Worm (Caenorhabditis elegans) whole organism, L1 larva: ENCODE measurements around the gene clec-34.

Experiments
- C04F5.9 ChIP-seq: sonication (generic microtip); optimal IDR thresholded peaks from 2 replicates; lab custom pipeline; 2016; ENCODE audit warnings: missing genetic modification characterization, missing compliant biosample characterization
- C34B4.2 ChIP-seq: sonication (generic microtip); optimal IDR thresholded peaks from 2 replicates; lab custom pipeline; 2017; ENCODE audit warnings: mild to moderate bottlenecking, missing genetic modification characterization, missing compliant biosample characterization
- aly-2 ChIP-seq: fragments of 150-350 bp; optimal IDR thresholded peaks from 2 replicates; lab custom pipeline; 2014; ENCODE audit warnings: missing biosample characterization, missing genetic modification characterization
- ama-1 ChIP-seq: fragments of 150-350 bp; optimal IDR thresholded peaks from 2 replicates; lab custom pipeline; 2014
- blmp-1 ChIP-seq: fragments of 150-350 bp; optimal IDR thresholded peaks from 2 replicates; lab custom pipeline; 2014; ENCODE audit warnings: missing biosample characterization, missing genetic modification characterization
- ceh-8 ChIP-seq: fragments of 200-800 bp; sonication (Bioruptor generic); optimal IDR thresholded peaks from 2 replicates; lab custom pipeline; 2018; ENCODE audit warnings: mild to moderate bottlenecking, missing genetic modification characterization, moderate library complexity, missing compliant biosample characterization
- ceh-90 ChIP-seq: sonication (generic microtip); optimal IDR thresholded peaks from 2 replicates; lab custom pipeline; 2016; ENCODE audit warnings: missing genetic modification characterization, missing compliant biosample characterization
- dpl-1 ChIP-seq, 3 experiments: fragments of 150-350 bp in 2 of 3; sonication (generic microtip) in 1 of 3; optimal IDR thresholded peaks; 2 replicates each; lab custom pipeline; 2014 to 2017; ENCODE audit warnings: missing biosample characterization in 3 of 3, missing genetic modification characterization in 3 of 3, missing genetic modification reagents in 3 of 3
- efl-1 ChIP-seq, 4 experiments: fragments of 150-350 bp; optimal IDR thresholded peaks in 3 of 4; peaks in 1 of 4; 1 replicate in 1 of 4; 2 replicates in 3 of 4; lab custom pipeline; 2014; ENCODE audit warnings: missing biosample characterization in 2 of 4, missing genetic modification characterization in 2 of 4, missing genetic modification reagents in 2 of 4
- efl-3 ChIP-seq: fragments of 200-800 bp; sonication (Bioruptor generic); optimal IDR thresholded peaks from 2 replicates; lab custom pipeline; 2018; ENCODE audit warnings: mild to moderate bottlenecking, missing genetic modification characterization, missing compliant biosample characterization
- elt-2 ChIP-seq: sonication (generic microtip); optimal IDR thresholded peaks from 2 replicates; lab custom pipeline; 2016; ENCODE audit warnings: missing genetic modification characterization, mild to moderate bottlenecking, inconsistent platforms, missing compliant biosample characterization, missing genetic modification reagents
- fkh-4 ChIP-seq: sonication (generic microtip); optimal IDR thresholded peaks from 2 replicates; lab custom pipeline; 2016; ENCODE audit warnings: missing compliant biosample characterization, missing genetic modification characterization, borderline replicate concordance
- fos-1 ChIP-seq: fragments of 150-350 bp; optimal IDR thresholded peaks from 2 replicates; lab custom pipeline; 2014; ENCODE audit warnings: missing biosample characterization, missing genetic modification characterization
- hlh-17 ChIP-seq: fragments of 200-800 bp; sonication (Bioruptor generic); optimal IDR thresholded peaks from 2 replicates; lab custom pipeline; 2018; ENCODE audit warnings: missing genetic modification characterization, mild to moderate bottlenecking, missing compliant biosample characterization, moderate library complexity, borderline replicate concordance
- hpl-2 ChIP-seq: fragments of 150-350 bp; optimal IDR thresholded peaks from 2 replicates; lab custom pipeline; 2014; ENCODE audit warnings: missing biosample characterization, missing genetic modification reagents, missing genetic modification characterization
- irx-1 ChIP-seq: sonication (generic microtip); optimal IDR thresholded peaks from 2 replicates; lab custom pipeline; 2016; ENCODE audit warnings: missing genetic modification characterization, missing compliant biosample characterization
- isw-1 ChIP-seq: fragments of 200-800 bp; sonication (Bioruptor generic); IDR thresholded peaks from 2 replicates; pipeline ENCODE4 v1.3.6; 2022; ENCODE audit warnings: missing genetic modification characterization, missing compliant biosample characterization
- lin-13 ChIP-seq: fragments of 150-350 bp; optimal IDR thresholded peaks from 2 replicates; lab custom pipeline; 2014; ENCODE audit warnings: missing biosample characterization, missing genetic modification reagents, missing genetic modification characterization
- lin-14 ChIP-seq: fragments of 200-800 bp; sonication (Bioruptor generic); optimal IDR thresholded peaks from 2 replicates; lab custom pipeline; 2018; ENCODE audit warnings: mild to moderate bottlenecking, missing genetic modification characterization, moderate library complexity, missing compliant biosample characterization
- mef-2 ChIP-seq: fragments of 150-350 bp; optimal IDR thresholded peaks from 2 replicates; lab custom pipeline; 2014; ENCODE audit warnings: missing biosample characterization, missing genetic modification characterization
- mep-1 ChIP-seq: fragments of 150-350 bp; optimal IDR thresholded peaks from 2 replicates; lab custom pipeline; 2014; ENCODE audit warnings: missing biosample characterization, missing genetic modification characterization
- nhr-11 ChIP-seq: fragments of 150-350 bp; optimal IDR thresholded peaks from 2 replicates; lab custom pipeline; 2014; ENCODE audit warnings: missing biosample characterization, missing genetic modification characterization
- nhr-12 ChIP-seq: sonication (generic microtip); optimal IDR thresholded peaks from 2 replicates; lab custom pipeline; 2017; ENCODE audit warnings: missing biosample characterization, missing genetic modification characterization
- nhr-19 ChIP-seq: fragments of 200-800 bp; sonication (Bioruptor generic); conservative IDR thresholded peaks from 2 replicates; pipeline ENCODE4 v1.3.6; 2022; ENCODE audit warnings: missing genetic modification characterization, missing compliant biosample characterization
- nhr-28 ChIP-seq: fragments of 150-350 bp; optimal IDR thresholded peaks from 2 replicates; lab custom pipeline; 2014; ENCODE audit warnings: missing biosample characterization, missing genetic modification characterization
- nhr-76 ChIP-seq: sonication (generic microtip); optimal IDR thresholded peaks from 2 replicates; lab custom pipeline; 2017; ENCODE audit warnings: missing biosample characterization, missing genetic modification characterization
- nhr-77 ChIP-seq: fragments of 150-350 bp; optimal IDR thresholded peaks from 2 replicates; lab custom pipeline; 2014; ENCODE audit warnings: missing biosample characterization, missing genetic modification characterization
- nhr-85 ChIP-seq: sonication (generic microtip); peaks from one replicate; lab custom pipeline; 2016; ENCODE audit warnings: missing genetic modification characterization, inconsistent platforms, missing compliant biosample characterization
- nhr-90 ChIP-seq: sonication (generic microtip); optimal IDR thresholded peaks from 2 replicates; lab custom pipeline; 2016; ENCODE audit warnings: mild to moderate bottlenecking, missing genetic modification characterization, missing compliant biosample characterization; ENCODE audit not compliant: poor library complexity
- pax-3 ChIP-seq: fragments of 200-800 bp; sonication (Bioruptor generic); optimal IDR thresholded peaks from 2 replicates; lab custom pipeline; 2018; ENCODE audit warnings: mild to moderate bottlenecking, missing genetic modification characterization, moderate library complexity, missing compliant biosample characterization
- rnt-1 ChIP-seq: sonication (generic microtip); optimal IDR thresholded peaks from 2 replicates; lab custom pipeline; 2016; ENCODE audit warnings: mild to moderate bottlenecking, missing genetic modification characterization, moderate library complexity, missing compliant biosample characterization
- snpc-4 ChIP-seq: fragments of 150-350 bp; optimal IDR thresholded peaks from 2 replicates; lab custom pipeline; 2014; ENCODE audit warnings: missing biosample characterization, missing genetic modification characterization
- snu-23 ChIP-seq: sonication (generic microtip); optimal IDR thresholded peaks from 2 replicates; lab custom pipeline; 2016; ENCODE audit warnings: missing genetic modification characterization, missing compliant biosample characterization
- sox-4 ChIP-seq: sonication (generic microtip); optimal IDR thresholded peaks from 2 replicates; lab custom pipeline; 2016; ENCODE audit warnings: missing genetic modification characterization, missing compliant biosample characterization
- sptf-1 ChIP-seq: fragments of 150-350 bp; optimal IDR thresholded peaks from 2 replicates; lab custom pipeline; 2014; ENCODE audit warnings: missing biosample characterization, missing genetic modification characterization
- swsn-7 ChIP-seq: sonication (generic microtip); optimal IDR thresholded peaks from 2 replicates; lab custom pipeline; 2016; ENCODE audit warnings: missing genetic modification characterization, missing compliant biosample characterization
- unc-30 ChIP-seq: sonication (generic microtip); optimal IDR thresholded peaks from 2 replicates; lab custom pipeline; 2017; ENCODE audit warnings: missing biosample characterization, missing genetic modification characterization
- zag-1 ChIP-seq: fragments of 150-350 bp; optimal IDR thresholded peaks from 2 replicates; lab custom pipeline; 2014; ENCODE audit warnings: missing biosample characterization, missing genetic modification characterization
- ztf-4 ChIP-seq: fragments of 150-350 bp; optimal IDR thresholded peaks from 2 replicates; lab custom pipeline; 2014; ENCODE audit warnings: missing biosample characterization, missing genetic modification characterization

The clec-34 gene

ce11 chrV:16735518-16735917, at the start of gene clec-34, which contains the start of gene clec-38:
Gene clec-34, plus strand, starts transcription at chrV:16735765.
Gene clec-38, minus strand, starts transcription at chrV:16735618.
- TF ChIP-seq C34B4.2 (tag; lab: Kevin White, UChicago) = no peak
- no peak for TF ChIP-seq aly-2 (tag; lab: Kevin White, UChicago)
- no peak for TF ChIP-seq nhr-28 (tag; lab: Kevin White, UChicago)
- no peak for TF ChIP-seq nhr-76
- TF ChIP-seq pax-3 (tag; lab: Kevin White, UChicago) = no peak
- TF ChIP-seq nhr-85 (tag; lab: Kevin White, UChicago) = no peak
- TF ChIP-seq nhr-19 (GFP tag; lab: Robert Waterston, UW) = no peak
- TF ChIP-seq hlh-17 (GFP tag; lab: Kevin White, UChicago) = no peak
- TF ChIP-seq dpl-1 (GFP tag; optimal IDR thresholded peaks at IDR 0.05; lab: Kevin White, UChicago) = no peak
- TF ChIP-seq elt-2 (tag; lab: Kevin White, UChicago) = no peak
- TF ChIP-seq unc-30 (tag; lab: Kevin White, UChicago) = no peak
- TF ChIP-seq efl-3 (GFP tag; lab: Kevin White, UChicago) = no peak
- no peak for TF ChIP-seq zag-1 (tag; lab: Kevin White, UChicago)
- TF ChIP-seq snpc-4 (tag; lab: Kevin White, UChicago) = no peak
- TF ChIP-seq isw-1 = no peak
- TF ChIP-seq efl-1 (optimal IDR thresholded peaks at IDR 0.05; lab: Kevin White, UChicago) = no peak
- TF ChIP-seq efl-1 (GFP tag; optimal IDR thresholded peaks at IDR 0.05 in 1 of 2; lab: Kevin White, UChicago) = no peak
- TF ChIP-seq snu-23 (GFP tag; lab: Kevin White, UChicago) = no peak

- no peak for TF ChIP-seq lin-14
- TF ChIP-seq elt-2 (tag; lab: Kevin White, UChicago) = no peak
- no peak for TF ChIP-seq fos-1 (tag; lab: Kevin White, UChicago)
- no peak for TF ChIP-seq efl-3 (GFP tag; lab: Kevin White, UChicago)
- no peak for TF ChIP-seq swsn-7 (tag; lab: Kevin White, UChicago)
- no peak for TF ChIP-seq nhr-77 (tag; lab: Kevin White, UChicago)
- TF ChIP-seq aly-2 (tag; lab: Kevin White, UChicago) = no peak
- TF ChIP-seq mep-1 (tag; lab: Kevin White, UChicago) = no peak
- no peak for TF ChIP-seq blmp-1
- TF ChIP-seq ceh-8 (GFP tag; lab: Kevin White, UChicago) = no peak
- TF ChIP-seq, all 84 proteins: peak for 0
These were observed 48.3 kb upstream of the clec-34 start, which contains the start of gene srz-102 for ce11 chrV:16687227-16687626. Gene srz-102, plus strand, starts transcription at chrV:16687527.

- TF ChIP-seq lin-13 (no peak), snpc-4 (tag; lab: Kevin White, UChicago) (no peak), hpl-2 (GFP tag; lab: Kevin White, UChicago) (no peak), nhr-11 (no peak), ceh-8 (GFP tag; lab: Kevin White, UChicago) (peak; percentile 56)
These were observed 42.6 kb upstream of the clec-34 start for ce11 chrV:16692988-16693387.

DNA sequence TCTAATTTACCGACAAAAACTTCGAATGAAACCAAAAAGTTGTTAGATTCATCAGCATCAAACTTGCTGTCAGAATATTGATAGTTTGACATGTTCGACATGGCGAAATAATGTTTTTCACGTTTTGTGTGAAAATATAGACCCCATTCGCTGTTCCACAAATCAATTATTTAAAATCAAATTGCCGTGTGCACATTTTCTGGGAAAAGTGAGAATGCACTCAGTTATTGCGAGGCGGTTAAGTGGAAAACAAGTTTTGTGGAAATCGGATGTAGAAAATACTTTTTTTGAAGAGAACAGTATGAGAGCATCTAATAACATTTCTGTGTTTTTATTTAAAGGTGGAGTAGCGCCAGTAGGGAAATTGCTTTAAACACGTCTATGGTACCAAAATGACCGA, 41.8 kb upstream of the clec-34 start, which contains the start of gene srw-42:
Gene srw-42 (minus strand): TSS at position 101 of the 400 bp plus-strand sequence.
- no peak for TF ChIP-seq sptf-1
- no peak for TF ChIP-seq isw-1
- no peak for TF ChIP-seq nhr-90 (tag; lab: Kevin White, UChicago)
- TF ChIP-seq fkh-4 = no peak
- no peak for TF ChIP-seq nhr-28 (tag; lab: Kevin White, UChicago)
- no peak for TF ChIP-seq dpl-1 (GFP tag; optimal IDR thresholded peaks at IDR 0.05; lab: Kevin White, UChicago)
- TF ChIP-seq ama-1 (lab: Kevin White, UChicago) = no peak
- TF ChIP-seq nhr-12 (tag; lab: Kevin White, UChicago) = no peak
- TF ChIP-seq aly-2 (tag; lab: Kevin White, UChicago) = no peak
- TF ChIP-seq mef-2 (tag; lab: Kevin White, UChicago) = no peak
- no peak for TF ChIP-seq rnt-1 (tag; lab: Kevin White, UChicago)
- no peak for TF ChIP-seq efl-1 (optimal IDR thresholded peaks at IDR 0.05; lab: Kevin White, UChicago)
- no peak for TF ChIP-seq efl-1 (GFP tag; optimal IDR thresholded peaks at IDR 0.05 in 1 of 2; lab: Kevin White, UChicago)
- TF ChIP-seq ztf-4 = no peak
- no peak for TF ChIP-seq ceh-90 (tag; lab: Kevin White, UChicago)
- no peak for TF ChIP-seq nhr-76
- TF ChIP-seq snpc-4 (tag; lab: Kevin White, UChicago) = no peak
- TF ChIP-seq irx-1 (tag; lab: Kevin White, UChicago) = no peak
- no peak for TF ChIP-seq C04F5.9 (tag; lab: Kevin White, UChicago)
- TF ChIP-seq sox-4 (tag; lab: Kevin White, UChicago) = no peak
